Worm (Caenorhabditis elegans) whole organism, L4 larva: Measurements from ENCODE around the gene srh-48.

Source experiments
- F10B5.3 ChIP-seq: sonication (generic microtip); optimal IDR thresholded peaks from 2 replicates; lab custom pipeline; 2016; ENCODE audit warnings: mild to moderate bottlenecking, missing genetic modification characterization, missing compliant biosample characterization
- ZK546.5 ChIP-seq, 2 experiments: sonication (generic microtip); optimal IDR thresholded peaks; 2 replicates each; lab custom pipeline; 2017; ENCODE audit warnings: missing biosample characterization in 2 of 2, missing genetic modification characterization in 2 of 2
- dmd-8 ChIP-seq: fragments of 200-800 bp; sonication (Bioruptor generic); IDR thresholded peaks from 2 replicates; pipeline ENCODE4 v1.3.6; 2022; ENCODE audit warnings: missing genetic modification characterization, missing compliant biosample characterization
- egl-27 ChIP-seq: sonication (generic microtip); optimal IDR thresholded peaks from 3 replicates; lab custom pipeline; 2017; ENCODE audit warnings: missing biosample characterization, missing genetic modification reagents, missing genetic modification characterization
- madf-5 ChIP-seq, 2 experiments: fragments of 200-800 bp; sonication (Bioruptor generic); IDR thresholded peaks; 2 replicates each; pipeline ENCODE4 v1.3.6; 2022; ENCODE audit warnings: missing compliant biosample characterization in 2 of 2, missing genetic modification characterization in 2 of 2
- nhr-237 ChIP-seq: sonication (generic microtip); optimal IDR thresholded peaks from 2 replicates; lab custom pipeline; 2017; ENCODE audit warnings: missing biosample characterization, missing genetic modification characterization
- nhr-28 ChIP-seq: fragments of 150-350 bp; optimal IDR thresholded peaks from 2 replicates; lab custom pipeline; 2014; ENCODE audit warnings: missing biosample characterization, missing genetic modification characterization
- nhr-42 ChIP-seq: fragments of 200-800 bp; sonication (Bioruptor generic); IDR thresholded peaks from 2 replicates; pipeline ENCODE4 v1.3.6; 2022; ENCODE audit warnings: missing genetic modification characterization, missing compliant biosample characterization
- nhr-76 ChIP-seq: fragments of 150-350 bp; optimal IDR thresholded peaks from 2 replicates; lab custom pipeline; 2014; ENCODE audit warnings: missing biosample characterization, missing genetic modification characterization
- sdz-12 ChIP-seq: fragments of 200-800 bp; sonication (Bioruptor generic); optimal IDR thresholded peaks from 2 replicates; lab custom pipeline; 2018; ENCODE audit warnings: mild to moderate bottlenecking, missing genetic modification characterization, missing compliant biosample characterization

srh-48 gene

ce11 chrII:9433609-9434008, 53.7 kb downstream of the srh-48 start, which contains the start of gene kin-15:
Gene kin-15, minus strand, starts transcription at chrII:9433709.
- TF ChIP-seq dmd-8 (no peak), egl-27 (no peak), F10B5.3 (tag; lab: Kevin White, UChicago) (no peak), nhr-28 (tag; lab: Kevin White, UChicago) (no peak), madf-5 (GFP tag; IDR thresholded peaks at IDR 0.05; lab: Robert Waterston, UW) (no peak), ZK546.5 (tag; optimal IDR thresholded peaks at IDR 0.05; lab: Kevin White, UChicago) (no peak), nhr-76 (tag; lab: Kevin White, UChicago) (no peak), sdz-12 (GFP tag; lab: Kevin White, UChicago) (no peak), nhr-237 (no peak), nhr-42 (GFP tag; lab: Robert Waterston, UW) (no peak)
